Worm (Caenorhabditis elegans): ENCODE results near the gene C25D7.9.
"Not testable (repeated sequence)": the region's sequence is repeated elsewhere in the genome, so short reads cannot be mapped to it uniquely, and the experiment has no call there.

C25D7.9 gene

ce11 chrV:15065068-15065744, at the start of gene C25D7.9:
TSS of gene C25D7.9 (plus strand) at chrV:15065135.
- TF ChIP-seq W03F9.2 (tag; optimal IDR thresholded peaks at IDR 0.05) (no peak), him-1 (tag; optimal IDR thresholded peaks at IDR 0.05) (no peak), dao-5 (tag; optimal IDR thresholded peaks at IDR 0.05) (no peak)

- TF ChIP-seq W03F9.2 (tag; optimal IDR thresholded peaks at IDR 0.05) (no peak), dao-5 (tag; optimal IDR thresholded peaks at IDR 0.05) (no peak), him-1 (tag; optimal IDR thresholded peaks at IDR 0.05) (no peak)
Observed at ce11 chrV:15015799-15016198, 49.1 kb upstream of the C25D7.9 start.

- TF ChIP-seq him-1 (tag; optimal IDR thresholded peaks at IDR 0.05): no peak
- no peak for TF ChIP-seq dao-5 (tag; optimal IDR thresholded peaks at IDR 0.05)
- TF ChIP-seq W03F9.2 (tag; optimal IDR thresholded peaks at IDR 0.05): no peak
Observed at ce11 chrV:15016795-15017429, 48.0 kb upstream of the C25D7.9 start.

- TF ChIP-seq W03F9.2 (tag; optimal IDR thresholded peaks at IDR 0.05) (no peak), him-1 (tag; optimal IDR thresholded peaks at IDR 0.05) (no peak), dao-5 (tag; optimal IDR thresholded peaks at IDR 0.05) (no peak)
Observed at ce11 chrV:15020229-15020628, 44.7 kb upstream of the C25D7.9 start, which contains the start of gene F14H8.2. TSS of gene F14H8.2 (minus strand) at chrV:15020329.

ce11 chrV:15020732-15021131, 44.2 kb upstream of the C25D7.9 start, which contains the start of gene F14H8.5:
TSS of gene F14H8.5 (plus strand) at chrV:15021032.
- TF ChIP-seq him-1 (tag; optimal IDR thresholded peaks at IDR 0.05): no peak
- TF ChIP-seq dao-5 (tag; optimal IDR thresholded peaks at IDR 0.05): no peak
- TF ChIP-seq W03F9.2 (tag; optimal IDR thresholded peaks at IDR 0.05): no peak

- TF ChIP-seq W03F9.2 (tag; optimal IDR thresholded peaks at IDR 0.05): no peak
- no peak for TF ChIP-seq him-1 (tag; optimal IDR thresholded peaks at IDR 0.05)
- TF ChIP-seq dao-5 (tag; optimal IDR thresholded peaks at IDR 0.05): no peak
Observed at ce11 chrV:15023544-15023943, 41.4 kb upstream of the C25D7.9 start, which contains the start of gene F14H8.4. TSS of gene F14H8.4 (plus strand) at chrV:15023844.

- TF ChIP-seq dao-5 (tag; optimal IDR thresholded peaks at IDR 0.05) (no peak), W03F9.2 (tag; optimal IDR thresholded peaks at IDR 0.05) (no peak), him-1 (tag; optimal IDR thresholded peaks at IDR 0.05) (no peak)
Observed at ce11 chrV:15028896-15029519, 35.9 kb upstream of the C25D7.9 start, which contains the start of gene F14H8.8. TSS of gene F14H8.8 (plus strand) at chrV:15029469.

ce11 chrV:15031373-15031772, 33.6 kb upstream of the C25D7.9 start, which contains the start of gene cng-1:
TSS of gene cng-1 (minus strand) at chrV:15031473.
- not testable (repeated sequence) for TF ChIP-seq W03F9.2, him-1, dao-5 (tag; optimal IDR thresholded peaks at IDR 0.05)

ce11 chrV:15036769-15037168, 28.2 kb upstream of the C25D7.9 start, which contains the start of gene melo-3:
TSS of gene melo-3 (minus strand) at chrV:15036869.
- TF ChIP-seq him-1, W03F9.2, dao-5 (tag; optimal IDR thresholded peaks at IDR 0.05): not testable (repeated sequence)

- TF ChIP-seq W03F9.2 (tag; optimal IDR thresholded peaks at IDR 0.05) (no peak), dao-5 (tag; optimal IDR thresholded peaks at IDR 0.05) (no peak), him-1 (tag; optimal IDR thresholded peaks at IDR 0.05) (no peak)
Observed at ce11 chrV:15048107-15048506, 16.8 kb upstream of the C25D7.9 start, which contains the start of gene sdc-3. TSS of gene sdc-3 (minus strand) at chrV:15048207.

ce11 chrV:15051720-15052119, 13.2 kb upstream of the C25D7.9 start:
- TF ChIP-seq W03F9.2 (tag; optimal IDR thresholded peaks at IDR 0.05) (no peak), dao-5 (tag; optimal IDR thresholded peaks at IDR 0.05) (no peak), him-1 (tag; optimal IDR thresholded peaks at IDR 0.05) (no peak)

- TF ChIP-seq W03F9.2 (tag; optimal IDR thresholded peaks at IDR 0.05): no peak
- TF ChIP-seq him-1 (tag; optimal IDR thresholded peaks at IDR 0.05): no peak
- TF ChIP-seq dao-5 (tag; optimal IDR thresholded peaks at IDR 0.05): no peak
Observed at ce11 chrV:15052368-15052767, 12.6 kb upstream of the C25D7.9 start, which contains the start of the genes fbxa-82 and C25D7.5. TSS of gene fbxa-82 (minus strand) at chrV:15052530. TSS of gene C25D7.5 (plus strand) at chrV:15052650.

ce11 chrV:15054733-15055132, 10.2 kb upstream of the C25D7.9 start:
- no peak for TF ChIP-seq him-1 (tag; optimal IDR thresholded peaks at IDR 0.05)
- no peak for TF ChIP-seq dao-5 (tag; optimal IDR thresholded peaks at IDR 0.05)

Measured in whole organism, L4/young adult.